Fruit fly (Drosophila melanogaster) Kc167 (cell line): ENCODE data around the gene CkIIalpha-i3.

Experiments used
- Myc ChIP-seq: fragments of >200 bp; optimal IDR thresholded peaks from 2 replicates; lab custom pipeline; 2017; ENCODE audit warnings: missing external identifiers
- Sin3A ChIP-seq: fragments of >200 bp; optimal IDR thresholded peaks from 2 replicates; lab custom pipeline; 2018; ENCODE audit warnings: missing external identifiers
- h ChIP-seq: fragments of >200 bp; optimal IDR thresholded peaks from 3 replicates; lab custom pipeline; 2018; ENCODE audit warnings: missing external identifiers
- insv ChIP-seq: fragments of >200 bp; optimal IDR thresholded peaks from 3 replicates; lab custom pipeline; 2018; ENCODE audit warnings: missing external identifiers
- psq ChIP-seq: fragments of >200 bp; optimal IDR thresholded peaks from 2 replicates; lab custom pipeline; 2017; ENCODE audit warnings: missing external identifiers
- ttk ChIP-seq: sonication (Bioruptor generic); optimal IDR thresholded peaks from 2 replicates; lab custom pipeline; 2017; ENCODE audit warnings: missing external identifiers

CkIIalpha-i3 gene

dm6 chr3L:695510-695909, 14.9 kb downstream of the CkIIalpha-i3 start:
- TF ChIP-seq insv (lab: Kevin White, UChicago) (no peak), ttk (lab: Kevin White, UChicago) (no peak), Myc (lab: Kevin White, UChicago) (no peak), h (lab: Kevin White, UChicago) (no peak), Sin3A (lab: Kevin White, UChicago) (no peak), psq (lab: Kevin White, UChicago) (no peak)

dm6 chr3L:692699-693098, 17.7 kb downstream of the CkIIalpha-i3 start, which contains the start of gene Vti1a:
Vti1a (minus strand) TSS chr3L:692919.
- TF ChIP-seq psq (lab: Kevin White, UChicago) (no peak), Sin3A (lab: Kevin White, UChicago) (no peak), Myc (lab: Kevin White, UChicago) (no peak), h (lab: Kevin White, UChicago) (no peak), insv (lab: Kevin White, UChicago) (no peak), ttk (lab: Kevin White, UChicago) (no peak)

dm6 chr3L:690031-690686, 20.2 kb downstream of the CkIIalpha-i3 start, which contains the start of the genes CG32483 and RabX6:
CG32483 (minus strand) TSS chr3L:690081.
RabX6 (plus strand) TSS chr3L:690517.
- TF ChIP-seq Sin3A (lab: Kevin White, UChicago), result no peak
- no peak for TF ChIP-seq insv (lab: Kevin White, UChicago)
- no peak for TF ChIP-seq Myc (lab: Kevin White, UChicago)
- no peak for TF ChIP-seq ttk (lab: Kevin White, UChicago)
- TF ChIP-seq psq (lab: Kevin White, UChicago), result no peak
- no peak for TF ChIP-seq h (lab: Kevin White, UChicago)

dm6 chr3L:687858-688257, 22.5 kb downstream of the CkIIalpha-i3 start, which contains the start of gene hiro:
hiro (minus strand) TSS chr3L:687958.
- TF ChIP-seq psq (lab: Kevin White, UChicago) (no peak), h (lab: Kevin White, UChicago) (no peak), Sin3A (lab: Kevin White, UChicago) (no peak), insv (lab: Kevin White, UChicago) (no peak), Myc (lab: Kevin White, UChicago) (no peak), ttk (lab: Kevin White, UChicago) (no peak)

dm6 chr3L:685441-685804, 25.0 kb downstream of the CkIIalpha-i3 start, which contains the start of gene ebd1:
ebd1 (minus strand) TSS chr3L:685549.
- no peak for TF ChIP-seq Sin3A (lab: Kevin White, UChicago)
- TF ChIP-seq Myc (lab: Kevin White, UChicago), result no peak
- no peak for TF ChIP-seq ttk (lab: Kevin White, UChicago)
- no peak for TF ChIP-seq psq (lab: Kevin White, UChicago)

- TF ChIP-seq Myc (lab: Kevin White, UChicago) (no peak), Sin3A (lab: Kevin White, UChicago) (no peak), h (lab: Kevin White, UChicago) (no peak), psq (lab: Kevin White, UChicago) (no peak), ttk (lab: Kevin White, UChicago) (no peak), insv (lab: Kevin White, UChicago) (no peak)
These were observed 25.5 kb downstream of the CkIIalpha-i3 start for dm6 chr3L:684749-685440.

dm6 chr3L:682420-682882, 28.0 kb downstream of the CkIIalpha-i3 start, which contains the start of gene CG3386:
CG3386 (minus strand) TSS chr3L:682470.
- TF ChIP-seq psq (lab: Kevin White, UChicago), result no peak
- TF ChIP-seq Sin3A (lab: Kevin White, UChicago), result no peak
- no peak for TF ChIP-seq Myc (lab: Kevin White, UChicago)
- no peak for TF ChIP-seq h (lab: Kevin White, UChicago)
- no peak for TF ChIP-seq insv (lab: Kevin White, UChicago)
- TF ChIP-seq ttk (lab: Kevin White, UChicago), result no peak

- no peak for TF ChIP-seq ttk (lab: Kevin White, UChicago)
- TF ChIP-seq insv (lab: Kevin White, UChicago), result no peak
- no peak for TF ChIP-seq Sin3A (lab: Kevin White, UChicago)
- TF ChIP-seq psq (lab: Kevin White, UChicago), result no peak
- no peak for TF ChIP-seq Myc (lab: Kevin White, UChicago)
- no peak for TF ChIP-seq h (lab: Kevin White, UChicago)
These were observed 28.5 kb downstream of the CkIIalpha-i3 start for dm6 chr3L:681793-682369.

dm6 chr3L:680258-680657, 30.1 kb downstream of the CkIIalpha-i3 start, which contains the start of gene CG17129:
CG17129 (minus strand) TSS chr3L:680326.
- TF ChIP-seq ttk (lab: Kevin White, UChicago) (no peak), Myc (lab: Kevin White, UChicago) (no peak), Sin3A (lab: Kevin White, UChicago) (no peak), psq (lab: Kevin White, UChicago) (no peak), h (lab: Kevin White, UChicago) (no peak), insv (lab: Kevin White, UChicago) (no peak)

- TF ChIP-seq insv (lab: Kevin White, UChicago) (no peak), psq (lab: Kevin White, UChicago) (no peak), ttk (lab: Kevin White, UChicago) (no peak), Myc (lab: Kevin White, UChicago) (no peak), Sin3A (lab: Kevin White, UChicago) (no peak), h (lab: Kevin White, UChicago) (no peak)
These were observed 34.6 kb downstream of the CkIIalpha-i3 start for dm6 chr3L:675856-676255.
